Fruit fly (Drosophila melanogaster) whole organism, pupa: ENCODE measurements around the gene CG6340.

Experiments
- CG10348 ChIP-seq: fragments of 200-800 bp; sonication (Bioruptor generic); IDR thresholded peaks from 2 replicates; pipeline ENCODE4 v1.3.6; 2022; ENCODE audit warnings: missing biosample characterization, missing genetic modification characterization
- CG15710 ChIP-seq: fragments of 200-800 bp; sonication (Bioruptor generic); optimal IDR thresholded peaks from 2 replicates; lab custom pipeline; 2018; ENCODE audit warnings: missing biosample characterization, mild to moderate bottlenecking, missing genetic modification characterization, moderate library complexity
- CG32121 ChIP-seq: fragments of 200-800 bp; sonication (Bioruptor generic); IDR thresholded peaks from 2 replicates; pipeline ENCODE4 v1.3.6; 2022; ENCODE audit warnings: missing biosample characterization, missing genetic modification characterization
- CG4496 ChIP-seq: fragments of 200-800 bp; sonication (Bioruptor generic); IDR thresholded peaks from 3 replicates; pipeline ENCODE4 v1.3.6; 2022; ENCODE audit warnings: missing biosample characterization, missing genetic modification characterization
- CG8159 ChIP-seq: fragments of 200-800 bp; sonication (Bioruptor generic); optimal IDR thresholded peaks from 3 replicates; lab custom pipeline; 2018; ENCODE audit warnings: missing biosample characterization, mild to moderate bottlenecking, missing genetic modification characterization, moderate library complexity
- D1 ChIP-seq: fragments of 200-800 bp; sonication (Bioruptor generic); optimal IDR thresholded peaks from 2 replicates; lab custom pipeline; 2018; ENCODE audit warnings: missing biosample characterization, mild to moderate bottlenecking, missing genetic modification characterization, moderate library complexity
- Pif1B ChIP-seq: fragments of 200-800 bp; sonication (Bioruptor generic); optimal IDR thresholded peaks from 3 replicates; lab custom pipeline; 2016; ENCODE audit warnings: missing biosample characterization, missing genetic modification characterization
- gl ChIP-seq: fragments of 200-800 bp; sonication (Bioruptor generic); optimal IDR thresholded peaks from 2 replicates; lab custom pipeline; 2018; ENCODE audit warnings: missing biosample characterization, mild to moderate bottlenecking, missing genetic modification characterization
- rn ChIP-seq: fragments of 200-800 bp; sonication (Bioruptor generic); IDR thresholded peaks from 2 replicates; pipeline ENCODE4 v1.3.6; 2022; ENCODE audit warnings: missing biosample characterization, missing genetic modification characterization

dm6 chrX:15511399-15511798 lies 29.2 kb downstream of the CG6340 start:
- TF ChIP-seq CG32121 (0 out of 2 replicates have a peak, but pooled peaks have one; percentile 20), gl (tag; lab: Kevin White, UChicago) (no peak), D1 (tag; lab: Kevin White, UChicago) (no peak), CG10348 (no peak), Pif1B (no peak), CG4496 (GFP tag; lab: Robert Waterston, UW) (peak; percentile 22; the same call in 1 of the 3 replicates), CG8159 (tag; lab: Kevin White, UChicago) (no peak), CG15710 (tag; lab: Kevin White, UChicago) (no peak), rn (no peak)
